Worm (Caenorhabditis elegans): ENCODE data around the gene snrp-200.
A peak's percentile ranks its signal among the peaks of the same experiment; 100 is the strongest.

Gene snrp-200

DNA sequence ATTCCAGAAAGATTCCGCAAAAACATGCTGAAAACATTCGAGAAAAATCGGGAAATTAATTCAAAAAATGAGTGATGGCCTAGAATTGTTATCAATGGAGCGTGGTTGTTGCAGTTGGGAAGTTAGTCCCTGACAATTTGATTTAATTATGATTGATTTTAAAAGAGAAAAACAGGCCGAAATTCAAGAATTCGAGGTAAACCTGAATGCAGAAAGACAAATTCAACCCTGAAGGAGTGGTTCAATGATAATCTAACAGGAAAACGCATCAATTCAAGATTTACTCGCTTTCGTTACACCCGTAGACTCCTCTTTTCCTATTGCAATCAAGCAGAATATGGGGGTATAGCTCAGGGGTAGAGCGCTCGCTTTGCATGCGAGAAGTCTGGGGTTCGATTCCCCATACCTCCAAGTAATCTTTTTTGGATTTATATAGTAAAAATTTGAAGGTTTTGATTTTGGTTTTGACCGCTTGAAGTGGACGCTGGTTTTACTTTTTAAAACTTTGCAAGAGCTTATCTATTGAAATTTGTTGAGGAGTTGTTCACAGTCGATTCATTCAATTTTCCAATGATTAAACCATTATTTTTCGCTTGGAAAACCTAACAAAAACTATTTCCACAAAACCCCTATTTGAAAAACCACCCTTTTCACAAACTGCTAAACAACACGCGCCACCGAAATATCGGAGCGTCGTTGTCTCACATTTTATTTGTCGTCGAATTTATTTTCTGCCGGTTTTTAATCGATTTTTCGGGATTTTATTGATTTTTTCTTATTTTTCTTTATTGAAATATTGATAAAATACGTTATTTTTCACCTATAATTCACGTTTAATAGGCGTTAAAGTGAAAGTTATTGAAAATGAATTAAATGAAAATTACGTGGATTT lies 58.5 kb downstream of the snrp-200 start (continued):
- no peak for TF ChIP-seq fkh-10 (GFP tag; optimal IDR thresholded peaks at IDR 0.05)
- TF ChIP-seq C16A3.4 (tag; optimal IDR thresholded peaks at IDR 0.05) = peak; percentile 80
- TF ChIP-seq mdl-1 (tag; optimal IDR thresholded peaks at IDR 0.05) = peak in 1 of 2 experiments; percentile 42
- TF ChIP-seq nhr-12 (tag; optimal IDR thresholded peaks at IDR 0.05) = no peak
- TF ChIP-seq tbx-2 (tag; optimal IDR thresholded peaks at IDR 0.05) = peak; percentile 85
- TF ChIP-seq lir-3 (tag; optimal IDR thresholded peaks at IDR 0.05; ENCODE audit: poor library complexity) = peak; percentile 92
- no peak for TF ChIP-seq efl-3 (GFP tag; optimal IDR thresholded peaks at IDR 0.05)
- TF ChIP-seq jun-1 (tag; optimal IDR thresholded peaks at IDR 0.05) = peak; percentile 48
- TF ChIP-seq fos-1 (tag; optimal IDR thresholded peaks at IDR 0.05) = peak; percentile 68
- TF ChIP-seq fkh-8 (tag; optimal IDR thresholded peaks at IDR 0.05) = peak; percentile 78
- TF ChIP-seq pax-3 (tag; optimal IDR thresholded peaks at IDR 0.05) = peak; percentile 74
- TF ChIP-seq irx-1 (tag; optimal IDR thresholded peaks at IDR 0.05) = peak; percentile 88
- TF ChIP-seq nhr-71 (tag; optimal IDR thresholded peaks at IDR 0.05) = peak; percentile 88
- no peak for TF ChIP-seq hlh-4 (tag; optimal IDR thresholded peaks at IDR 0.05)
- no peak for TF ChIP-seq unc-62 (GFP tag; optimal IDR thresholded peaks at IDR 0.05)
- no peak for TF ChIP-seq zag-1 (tag; optimal IDR thresholded peaks at IDR 0.05)
- peak; percentile 90 for TF ChIP-seq nhr-90 (tag; optimal IDR thresholded peaks at IDR 0.05; ENCODE audit: poor library complexity)
- no peak for TF ChIP-seq mef-2 (tag; optimal IDR thresholded peaks at IDR 0.05)
- peak; percentile 69 for TF ChIP-seq isw-1 (GFP tag; IDR thresholded peaks at IDR 0.05)
- no peak for TF ChIP-seq hpl-2 (GFP tag; optimal IDR thresholded peaks at IDR 0.05)
- TF ChIP-seq xbp-1 (tag; optimal IDR thresholded peaks at IDR 0.05) = peak; percentile 79
- peak; percentile 8 for TF ChIP-seq zip-4 (GFP tag; optimal IDR thresholded peaks at IDR 0.05)
- TF ChIP-seq ceh-82 (tag; optimal IDR thresholded peaks at IDR 0.05) = peak; percentile 65 to 82 (median 74)
- peak; percentile 89 for TF ChIP-seq nhr-47 (tag; optimal IDR thresholded peaks at IDR 0.05)
- no peak for TF ChIP-seq C34B4.2 (tag; optimal IDR thresholded peaks at IDR 0.05)
- TF ChIP-seq nhr-20 (tag; optimal IDR thresholded peaks at IDR 0.05) = peak; percentile 82
- no peak for TF ChIP-seq ets-5 (GFP tag; IDR thresholded peaks at IDR 0.05)
- TF ChIP-seq nhr-84 (tag; optimal IDR thresholded peaks at IDR 0.05) = no peak
- TF ChIP-seq fkh-4 (tag; optimal IDR thresholded peaks at IDR 0.05; ENCODE audit: borderline replicate concordance) = peak; percentile 90
- TF ChIP-seq nhr-11 (tag; optimal IDR thresholded peaks at IDR 0.05) = peak; percentile 57
- TF ChIP-seq lin-15B (tag; optimal IDR thresholded peaks at IDR 0.05) = peak; percentile 89
- no peak for TF ChIP-seq nhr-76 (tag; optimal IDR thresholded peaks at IDR 0.05)
- TF ChIP-seq ceh-88 (GFP tag; IDR thresholded peaks at IDR 0.05) = no peak
- peak; percentile 6 for TF ChIP-seq ceh-8 (GFP tag; optimal IDR thresholded peaks at IDR 0.05)
- TF ChIP-seq ceh-90 (tag; optimal IDR thresholded peaks at IDR 0.05) = peak; percentile 88
- TF ChIP-seq lsy-2 (tag; optimal IDR thresholded peaks at IDR 0.05) = peak; percentile 78 to 89
- TF ChIP-seq aly-2 (tag; optimal IDR thresholded peaks at IDR 0.05) = peak; percentile 14
- no peak for TF ChIP-seq egl-27 (tag; optimal IDR thresholded peaks at IDR 0.05)
- peak; percentile 80 for TF ChIP-seq lin-13 (GFP tag; optimal IDR thresholded peaks at IDR 0.05)
- TF ChIP-seq ztf-11 (tag; optimal IDR thresholded peaks at IDR 0.05) = peak in 1 of 2 experiments; percentile 76
- TF ChIP-seq swsn-7 (tag; optimal IDR thresholded peaks at IDR 0.05) = peak; percentile 74
- no peak for TF ChIP-seq sptf-1 (tag; optimal IDR thresholded peaks at IDR 0.05)
- TF ChIP-seq dpl-1 (GFP tag; optimal IDR thresholded peaks at IDR 0.05) = peak; percentile 83 to 89 (median 87)
- TF ChIP-seq lin-14 (GFP tag; optimal IDR thresholded peaks at IDR 0.05) = peak; percentile 90
- TF ChIP-seq nhr-77 (tag; optimal IDR thresholded peaks at IDR 0.05) = peak; percentile 26
- peak; percentile 38 for TF ChIP-seq Y116A8C.19 (tag; optimal IDR thresholded peaks at IDR 0.05; ENCODE audit: borderline replicate concordance)
- no peak for TF ChIP-seq aha-1 (tag; optimal IDR thresholded peaks at IDR 0.05)
- peak; percentile 43 for TF ChIP-seq F16B12.6 (tag; optimal IDR thresholded peaks at IDR 0.05)
- TF ChIP-seq skn-1 (tag; optimal IDR thresholded peaks at IDR 0.05) = peak; percentile 77
- no peak for TF ChIP-seq unc-30 (tag; optimal IDR thresholded peaks at IDR 0.05)
- TF ChIP-seq dsc-1 (tag; optimal IDR thresholded peaks at IDR 0.05) = peak; percentile 87
